Fruit fly (Drosophila melanogaster): ENCODE measurements around the gene CG3726.
"Not testable (repeated sequence)": the region's sequence is repeated elsewhere in the genome, so short reads cannot be mapped to it uniquely, and the experiment has no call there.

The CG3726 gene

DNA sequence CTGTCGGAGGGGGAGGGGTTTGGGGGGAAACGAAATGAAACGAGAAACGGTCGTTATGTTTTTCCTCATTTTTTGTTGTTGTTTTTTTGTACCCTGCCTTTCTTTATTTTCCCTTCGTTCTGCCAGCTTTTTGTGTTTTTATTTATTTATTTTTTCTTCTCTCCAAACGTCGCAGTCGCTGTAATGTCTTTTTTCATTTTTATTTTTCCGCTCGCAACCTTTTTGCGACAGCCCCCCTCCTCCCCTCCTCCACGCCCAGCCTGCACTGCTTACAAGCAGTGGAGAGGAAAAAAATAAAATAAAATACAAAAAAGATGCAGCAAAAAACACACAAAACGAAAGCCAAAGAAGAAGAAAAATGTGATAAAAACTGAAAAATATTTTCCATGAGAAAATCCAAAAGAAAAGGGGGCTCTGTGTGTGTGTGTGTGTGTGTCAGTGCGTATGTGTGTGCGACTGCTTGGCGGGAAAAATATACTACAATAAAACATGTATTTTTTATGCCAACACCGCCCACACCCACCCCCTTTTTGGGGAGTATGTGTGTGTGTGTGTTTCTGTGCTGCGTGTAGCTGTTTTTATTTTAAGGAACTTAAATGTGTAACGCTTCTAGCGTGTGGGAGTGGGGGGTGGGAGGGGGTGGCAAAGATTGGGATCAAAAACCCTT is 18.3 kb downstream of the CG3726 start (continued):
- TF ChIP-seq CG6854 (GFP tag; optimal IDR thresholded peaks at IDR 0.05) (peak; percentile 70), CG6792 (GFP tag; optimal IDR thresholded peaks at IDR 0.05) (peak; percentile 42), CG3919 (GFP tag; optimal IDR thresholded peaks at IDR 0.05) (peak; percentile 42), Gug (GFP tag; IDR thresholded peaks at IDR 0.05) (peak; percentile 55), topi (GFP tag; optimal IDR thresholded peaks at IDR 0.05) (no peak), esn (GFP tag; optimal IDR thresholded peaks at IDR 0.05) (no peak), svp (GFP tag) (no peak), CG11294 (GFP tag; IDR thresholded peaks at IDR 0.05) (no peak), net (GFP tag; optimal IDR thresholded peaks at IDR 0.05) (peak; percentile 72), Sox14 (GFP tag; optimal IDR thresholded peaks at IDR 0.05) (peak; percentile 35), CG10669 (GFP tag; optimal IDR thresholded peaks at IDR 0.05) (peak; percentile 77), CG6808 (GFP tag; optimal IDR thresholded peaks at IDR 0.05) (peak; percentile 89), CG9139 (GFP tag; optimal IDR thresholded peaks at IDR 0.05) (peak; percentile 89), Smox (GFP tag; optimal IDR thresholded peaks at IDR 0.05) (no peak), fkh (GFP tag; optimal IDR thresholded peaks at IDR 0.05) (no peak), dac (GFP tag; optimal IDR thresholded peaks at IDR 0.05) (peak; percentile 95), Lpt (GFP tag; optimal IDR thresholded peaks at IDR 0.05) (peak; percentile 91), CG4318 (GFP tag; optimal IDR thresholded peaks at IDR 0.05) (peak; percentile 50)

- TF ChIP-seq Blimp-1 (GFP tag; optimal IDR thresholded peaks at IDR 0.05) (no peak), Eip78C (GFP tag) (peak; percentile 10), CG1621 (tag; optimal IDR thresholded peaks at IDR 0.05) (peak; percentile 22)
Measured at dm6 chrX:5941824-5942223, 24.9 kb downstream of the CG3726 start.

DNA sequence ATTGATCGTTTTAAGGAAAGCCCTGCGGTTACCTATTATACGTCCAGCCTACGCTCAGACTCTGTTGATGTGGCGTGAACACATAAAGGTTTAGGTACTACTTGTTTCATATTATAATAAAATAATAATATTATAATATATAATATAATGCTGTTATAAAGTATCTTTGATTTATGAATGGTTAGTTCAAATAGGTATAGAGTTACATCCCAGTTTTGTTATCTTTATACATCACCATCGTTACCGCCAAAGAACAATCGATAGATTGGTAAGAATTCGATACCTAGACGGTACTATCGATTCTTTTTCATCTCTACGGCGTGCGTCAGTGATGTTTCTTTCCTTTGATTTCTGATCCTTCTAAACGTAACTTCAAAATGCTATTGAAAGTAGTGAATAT is 25.4 kb downstream of the CG3726 start, which contains the start of gene CG12728:
Gene CG12728 (plus strand): TSS at position 301 of the 400 bp plus-strand sequence.
- TF ChIP-seq Sox102F, Met, pdm3 (GFP tag; optimal IDR thresholded peaks at IDR 0.05): not testable (repeated sequence)

DNA sequence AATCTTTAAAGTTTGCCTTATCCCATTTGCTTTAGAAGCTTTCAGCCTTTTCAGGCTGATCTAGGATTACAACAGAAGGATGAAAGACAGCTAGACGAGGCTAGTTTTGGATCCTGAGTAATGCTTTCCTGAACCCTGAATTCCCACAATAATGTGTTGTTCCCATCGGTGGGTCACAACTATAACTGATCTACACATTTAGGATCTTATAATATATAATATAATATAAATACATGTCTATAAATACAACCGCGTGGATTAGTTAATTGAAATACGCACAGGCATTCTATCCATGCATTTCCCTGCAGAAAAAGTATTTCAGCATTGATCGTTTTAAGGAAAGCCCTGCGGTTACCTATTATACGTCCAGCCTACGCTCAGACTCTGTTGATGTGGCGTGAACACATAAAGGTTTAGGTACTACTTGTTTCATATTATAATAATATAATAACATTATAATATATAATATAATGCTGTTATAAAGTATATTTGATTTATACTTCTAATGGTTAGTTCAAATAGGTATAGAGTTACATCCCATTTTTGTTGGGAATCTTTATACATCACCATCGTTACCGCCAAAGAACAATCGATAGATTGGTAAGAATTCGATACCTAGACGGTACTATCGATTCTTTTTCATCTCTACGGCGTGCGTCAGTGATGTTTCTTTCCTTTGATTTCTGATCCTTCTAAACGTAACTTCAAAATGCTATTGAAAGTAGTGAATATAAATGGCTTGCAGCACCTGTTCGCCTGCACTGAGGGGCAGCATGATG is 28.3 kb downstream of the CG3726 start, which contains the start of gene CG32756:
Gene CG32756 (plus strand): TSS at position 631 of the 779 bp plus-strand sequence.
- not testable (repeated sequence) for TF ChIP-seq fd59A, CG4318, Hr38 (GFP tag; optimal IDR thresholded peaks at IDR 0.05)

DNA sequence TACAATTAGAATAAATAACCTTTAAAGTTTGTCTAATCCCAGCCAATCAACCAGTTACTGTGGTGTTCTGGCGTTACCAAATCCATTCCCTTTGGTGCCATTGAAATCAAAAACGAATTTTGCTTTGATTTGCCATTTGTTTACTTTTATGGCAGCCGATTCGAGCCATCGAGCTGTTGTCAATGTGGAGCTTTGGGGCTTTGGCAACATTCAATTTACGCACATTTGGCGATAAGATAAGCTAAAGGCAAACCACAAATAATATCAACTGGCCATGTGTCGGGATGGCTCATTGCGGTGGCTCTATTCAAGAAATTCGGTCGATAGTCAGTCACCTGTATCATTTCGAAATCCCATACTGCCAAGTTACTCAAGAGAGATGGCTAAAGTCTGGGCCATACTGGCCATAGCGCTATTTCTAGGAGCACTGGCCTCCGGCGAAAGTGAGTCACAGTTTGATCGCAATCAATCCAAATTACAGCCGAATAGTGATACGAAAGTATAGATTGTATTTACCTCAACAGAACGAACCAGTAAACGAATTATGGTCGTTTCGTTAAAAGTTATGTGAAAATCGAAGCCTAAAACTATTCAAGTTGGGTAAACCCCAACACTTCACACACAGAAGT is 31.1 kb downstream of the CG3726 start, which contains the start of gene CG6041:
Gene CG6041 (plus strand): TSS at position 291 of the 629 bp plus-strand sequence.
- TF ChIP-seq CG10669 (GFP tag; optimal IDR thresholded peaks at IDR 0.05) (no peak), Gug (GFP tag; IDR thresholded peaks at IDR 0.05) (no peak), CG4318 (GFP tag; optimal IDR thresholded peaks at IDR 0.05) (no peak)

DNA sequence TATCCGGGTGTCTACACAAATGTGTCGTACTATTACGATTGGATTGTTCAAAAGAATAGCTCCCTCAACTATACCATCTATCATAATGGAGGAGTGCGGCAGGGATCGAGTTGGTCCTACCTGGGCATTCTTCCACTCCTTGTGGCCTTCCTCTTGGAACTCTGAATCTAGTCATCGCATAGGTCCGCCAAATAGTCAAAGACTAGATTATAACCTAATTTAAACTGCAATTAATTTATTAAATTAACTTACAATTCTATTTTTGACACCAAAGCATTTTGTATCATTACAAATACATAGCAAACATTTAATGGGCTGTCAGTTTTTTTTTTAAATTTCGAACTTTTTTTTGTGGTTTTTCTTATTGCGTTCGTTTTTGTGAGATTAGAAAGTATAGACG is 33.1 kb downstream of the CG3726 start, which contains the start of gene CG32755:
Gene CG32755 (plus strand): TSS at position 301 of the 400 bp plus-strand sequence.
- TF ChIP-seq Smox (GFP tag; optimal IDR thresholded peaks at IDR 0.05) (no peak), CG34406 (GFP tag; optimal IDR thresholded peaks at IDR 0.05) (no peak), Sox14 (GFP tag; optimal IDR thresholded peaks at IDR 0.05) (no peak)

Data from whole organism, prepupa.